Worm (Caenorhabditis elegans) whole organism, young adult: Measurements from ENCODE around the gene clec-54.

Experiments
- T07F8.4 ChIP-seq: sonication (generic microtip); optimal IDR thresholded peaks from 2 replicates; lab custom pipeline; 2016; ENCODE audit warnings: mild to moderate bottlenecking, missing genetic modification characterization, moderate library complexity, missing compliant biosample characterization
- lin-40 ChIP-seq: sonication (generic microtip); optimal IDR thresholded peaks from 2 replicates; lab custom pipeline; 2016; ENCODE audit warnings: missing genetic modification characterization, mild to moderate bottlenecking, missing compliant biosample characterization, missing genotype, missing genetic modification reagents
- madf-3 ChIP-seq: fragments of 200-800 bp; sonication (Bioruptor generic); IDR thresholded peaks from 2 replicates; pipeline ENCODE4 v1.3.6; 2022; ENCODE audit warnings: missing genetic modification reagents, missing genetic modification characterization, missing compliant biosample characterization
- repo-1 ChIP-seq: sonication (generic microtip); optimal IDR thresholded peaks from 2 replicates; lab custom pipeline; 2017; ENCODE audit warnings: mild to moderate bottlenecking, missing genetic modification characterization, missing compliant biosample characterization
- sea-2 ChIP-seq: fragments of 200-800 bp; sonication (Bioruptor generic); IDR thresholded peaks from 2 replicates; pipeline ENCODE4 v1.3.6; 2022; ENCODE audit warnings: missing genetic modification characterization, missing compliant biosample characterization
- ztf-25 ChIP-seq: fragments of 200-800 bp; sonication (Bioruptor generic); IDR thresholded peaks from 2 replicates; pipeline ENCODE4 v1.3.6; 2022; ENCODE audit warnings: missing genetic modification reagents, missing genetic modification characterization, missing compliant biosample characterization
- ztf-26 ChIP-seq: sonication (generic microtip); optimal IDR thresholded peaks from 2 replicates; lab custom pipeline; 2017; ENCODE audit warnings: missing genetic modification characterization, missing compliant biosample characterization

DNA sequence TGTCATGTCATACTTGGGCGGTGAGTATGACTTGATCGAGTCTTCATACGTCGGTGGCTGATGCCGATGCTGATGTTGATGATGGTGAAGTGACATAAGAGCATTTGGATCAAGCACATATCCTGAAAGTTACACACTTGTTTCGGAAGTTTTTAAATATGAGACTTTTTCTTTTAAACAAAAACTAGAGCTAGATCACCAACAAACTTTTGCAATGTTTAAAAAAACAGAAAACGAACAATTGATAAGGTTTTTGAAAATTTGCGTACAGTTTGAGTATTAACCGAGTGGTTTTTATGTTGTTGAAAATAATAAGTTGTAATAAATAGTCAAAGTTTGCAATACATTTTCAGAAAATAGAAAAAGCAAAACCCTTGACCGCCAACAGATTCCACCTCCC lies 7.9 kb downstream of the clec-54 start, which contains the start of gene R02D5.4:
- TF ChIP-seq repo-1 (tag; lab: Kevin White, UChicago): no peak
- TF ChIP-seq ztf-26: no peak
- no peak for TF ChIP-seq lin-40 (tag; lab: Kevin White, UChicago)
- TF ChIP-seq madf-3: no peak
- no peak for TF ChIP-seq ztf-25 (GFP tag; lab: Robert Waterston, UW)
- no peak for TF ChIP-seq sea-2 (GFP tag; lab: Robert Waterston, UW)
- TF ChIP-seq T07F8.4 (tag; lab: Kevin White, UChicago): no peak
